Fruit fly (Drosophila melanogaster) whole organism, prepupa: ENCODE measurements around the gene CG2059.

Experiments used
- Blimp-1 ChIP-seq: fragments of 200-800 bp; sonication (Bioruptor generic); optimal IDR thresholded peaks from 3 replicates; lab custom pipeline; 2017; ENCODE audit warnings: missing biosample characterization, missing genetic modification characterization, mild to moderate bottlenecking, moderate library complexity, missing genetic modification reagents
- CG10631 ChIP-seq: fragments of 200-800 bp; sonication (Bioruptor generic); optimal IDR thresholded peaks from 2 replicates; lab custom pipeline; 2016; ENCODE audit warnings: missing biosample characterization, missing genetic modification characterization
- CG10669 ChIP-seq: fragments of 200-800 bp; sonication (Bioruptor generic); optimal IDR thresholded peaks from 3 replicates; lab custom pipeline; 2018; ENCODE audit warnings: missing biosample characterization, mild to moderate bottlenecking, missing genetic modification characterization, moderate library complexity
- CG11294 ChIP-seq: fragments of 200-800 bp; sonication (Bioruptor generic); IDR thresholded peaks from 2 replicates; pipeline ENCODE4 v1.3.6; 2022; ENCODE audit warnings: missing biosample characterization, missing genetic modification characterization
- CG15336 ChIP-seq: fragments of 200-800 bp; sonication (Bioruptor generic); IDR thresholded peaks from 2 replicates; pipeline ENCODE4 v1.3.6; 2022; ENCODE audit warnings: missing biosample characterization, missing genetic modification characterization
- CG1621 ChIP-seq: fragments of 200-800 bp; sonication (Bioruptor generic); optimal IDR thresholded peaks from 3 replicates; lab custom pipeline; 2018; ENCODE audit warnings: missing biosample characterization, mild to moderate bottlenecking, missing genetic modification characterization
- CG16779 ChIP-seq: fragments of 200-800 bp; sonication (Bioruptor generic); optimal IDR thresholded peaks from 3 replicates; lab custom pipeline; 2017; ENCODE audit warnings: missing biosample characterization, mild to moderate bottlenecking, missing genetic modification characterization
- CG3032 ChIP-seq: fragments of 200-800 bp; optimal IDR thresholded peaks from 2 replicates; lab custom pipeline; 2019; ENCODE audit warnings: missing biosample characterization, mild to moderate bottlenecking, missing genetic modification characterization, moderate library complexity
- CG34406 ChIP-seq: fragments of 200-800 bp; sonication (Bioruptor generic); optimal IDR thresholded peaks from 3 replicates; lab custom pipeline; 2016; ENCODE audit warnings: missing biosample characterization, missing genetic modification characterization
- CG3919 ChIP-seq: fragments of 200-800 bp; sonication (Bioruptor generic); optimal IDR thresholded peaks from 3 replicates; lab custom pipeline; 2016; ENCODE audit warnings: missing biosample characterization, missing genetic modification characterization
- CG4318 ChIP-seq: fragments of 200-800 bp; sonication (Bioruptor generic); optimal IDR thresholded peaks from 3 replicates; lab custom pipeline; 2017; ENCODE audit warnings: missing biosample characterization, mild to moderate bottlenecking, missing genetic modification characterization
- CG6163 ChIP-seq: fragments of 200-800 bp; sonication (Bioruptor generic); IDR thresholded peaks from 3 replicates; pipeline ENCODE4 v1.3.6; 2022; ENCODE audit warnings: missing biosample characterization, missing genetic modification characterization
- CG6276 ChIP-seq: fragments of 200-800 bp; sonication (Bioruptor generic); optimal IDR thresholded peaks from 2 replicates; lab custom pipeline; 2017; ENCODE audit warnings: missing biosample characterization, mild to moderate bottlenecking, missing genetic modification characterization
- CG6792 ChIP-seq: fragments of 200-800 bp; sonication (Bioruptor generic); optimal IDR thresholded peaks from 3 replicates; lab custom pipeline; 2016; ENCODE audit warnings: missing biosample characterization, missing genetic modification characterization
- CG6808 ChIP-seq: fragments of 200-800 bp; sonication (Bioruptor generic); optimal IDR thresholded peaks from 3 replicates; lab custom pipeline; 2017; ENCODE audit warnings: missing biosample characterization, missing genetic modification characterization, mild to moderate bottlenecking, moderate library complexity, missing genetic modification reagents
- CG7368 ChIP-seq: fragments of 200-800 bp; sonication (Bioruptor generic); optimal IDR thresholded peaks from 3 replicates; lab custom pipeline; 2016; ENCODE audit warnings: missing biosample characterization, missing genetic modification characterization
- CG8319 ChIP-seq: fragments of 200-800 bp; sonication (Bioruptor generic); optimal IDR thresholded peaks from 3 replicates; lab custom pipeline; 2016; ENCODE audit warnings: missing biosample characterization, missing genetic modification characterization
- CG8632 ChIP-seq: fragments of 200-800 bp; sonication (Bioruptor generic); optimal IDR thresholded peaks from 3 replicates; lab custom pipeline; 2016; ENCODE audit warnings: missing biosample characterization, missing genetic modification characterization
- CG9139 ChIP-seq: fragments of 200-800 bp; sonication (Bioruptor generic); optimal IDR thresholded peaks from 3 replicates; lab custom pipeline; 2017; ENCODE audit warnings: missing biosample characterization, mild to moderate bottlenecking, missing genetic modification characterization
- Eip75B ChIP-seq: fragments of 200-800 bp; sonication (Bioruptor generic); optimal IDR thresholded peaks from 3 replicates; lab custom pipeline; 2016; ENCODE audit warnings: missing biosample characterization, missing genetic modification characterization
- Eip93F ChIP-seq: fragments of 200-800 bp; sonication (Bioruptor generic); optimal IDR thresholded peaks from 2 replicates; lab custom pipeline; 2016; ENCODE audit warnings: missing biosample characterization, mild to moderate bottlenecking, missing genetic modification characterization
- Ets21C ChIP-seq: fragments of 200-800 bp; sonication (Bioruptor generic); optimal IDR thresholded peaks from 3 replicates; lab custom pipeline; 2016; ENCODE audit warnings: missing biosample characterization, missing genetic modification characterization
- Gug ChIP-seq: fragments of 200-800 bp; sonication (Bioruptor generic); IDR thresholded peaks from 2 replicates; pipeline ENCODE4 v1.3.6; 2022; ENCODE audit warnings: missing biosample characterization, missing genetic modification characterization
- Hr38 ChIP-seq: sonication (Bioruptor generic); optimal IDR thresholded peaks from 2 replicates; lab custom pipeline; 2016; ENCODE audit warnings: missing biosample characterization, missing genetic modification characterization
- Hr39 ChIP-seq: fragments of 200-800 bp; sonication (Bioruptor generic); optimal IDR thresholded peaks from 2 replicates; lab custom pipeline; 2016; ENCODE audit warnings: missing biosample characterization, missing genetic modification characterization
- Hr4 ChIP-seq: fragments of 200-800 bp; sonication (Bioruptor generic); optimal IDR thresholded peaks from 3 replicates; lab custom pipeline; 2016; ENCODE audit warnings: missing biosample characterization, missing genetic modification characterization
- Lpt ChIP-seq: fragments of 200-800 bp; sonication (Bioruptor generic); optimal IDR thresholded peaks from 3 replicates; lab custom pipeline; 2016; ENCODE audit warnings: missing biosample characterization, missing genetic modification characterization
- Met ChIP-seq: fragments of 200-800 bp; sonication (Bioruptor generic); optimal IDR thresholded peaks from 3 replicates; lab custom pipeline; 2016; ENCODE audit warnings: missing biosample characterization, missing genetic modification characterization
- OdsH ChIP-seq: fragments of 200-800 bp; sonication (Bioruptor generic); optimal IDR thresholded peaks from 3 replicates; lab custom pipeline; 2016; ENCODE audit warnings: missing biosample characterization, missing genetic modification characterization
- Smox ChIP-seq: fragments of 200-800 bp; sonication (Bioruptor generic); optimal IDR thresholded peaks from 3 replicates; lab custom pipeline; 2016; ENCODE audit warnings: missing biosample characterization, missing genetic modification characterization
- Sox102F ChIP-seq: fragments of 200-800 bp; sonication (Bioruptor generic); optimal IDR thresholded peaks from 2 replicates; lab custom pipeline; 2016; ENCODE audit warnings: missing biosample characterization, mild to moderate bottlenecking, missing genetic modification characterization
- achi ChIP-seq: fragments of 200-800 bp; sonication (Bioruptor generic); optimal IDR thresholded peaks from 3 replicates; lab custom pipeline; 2016; ENCODE audit warnings: missing biosample characterization, missing genetic modification characterization
- cyc ChIP-seq: fragments of 200-800 bp; sonication (Bioruptor generic); optimal IDR thresholded peaks from 3 replicates; lab custom pipeline; 2016; ENCODE audit warnings: missing biosample characterization, missing genetic modification characterization
- dac ChIP-seq: fragments of 200-800 bp; sonication (Bioruptor generic); optimal IDR thresholded peaks from 2 replicates; lab custom pipeline; 2017; ENCODE audit warnings: missing biosample characterization, mild to moderate bottlenecking, missing genetic modification characterization
- dsx ChIP-seq: fragments of 200-800 bp; optimal IDR thresholded peaks from 3 replicates; lab custom pipeline; 2019; ENCODE audit warnings: missing biosample characterization, mild to moderate bottlenecking, missing genetic modification characterization, moderate library complexity; ENCODE audit not compliant: poor library complexity, severe bottlenecking
- fd59A ChIP-seq: fragments of 200-800 bp; sonication (Bioruptor generic); optimal IDR thresholded peaks from 2 replicates; lab custom pipeline; 2017; ENCODE audit warnings: missing biosample characterization, mild to moderate bottlenecking, missing genetic modification characterization, missing genetic modification reagents
- fd85E ChIP-seq: fragments of 200-800 bp; sonication (Bioruptor generic); optimal IDR thresholded peaks from 3 replicates; lab custom pipeline; 2016; ENCODE audit warnings: missing biosample characterization, missing genetic modification characterization
- fkh ChIP-seq: fragments of 200-800 bp; sonication (Bioruptor generic); optimal IDR thresholded peaks from 3 replicates; lab custom pipeline; 2017; ENCODE audit warnings: missing biosample characterization, mild to moderate bottlenecking, missing genetic modification characterization, moderate library complexity
- pdm3 ChIP-seq: fragments of 200-800 bp; sonication (Bioruptor generic); optimal IDR thresholded peaks from 3 replicates; lab custom pipeline; 2016; ENCODE audit warnings: missing biosample characterization, missing genetic modification characterization
- salr ChIP-seq, 2 experiments: fragments of 200-800 bp; sonication (Bioruptor generic); optimal IDR thresholded peaks; 3 replicates each; lab custom pipeline; 2016 to 2018; ENCODE audit warnings: missing biosample characterization in 2 of 2, missing genetic modification characterization in 2 of 2, mild to moderate bottlenecking in 1 of 2
- svp ChIP-seq: fragments of 200-800 bp; sonication (Bioruptor generic); peaks from one replicate; lab custom pipeline; 2016; ENCODE audit warnings: missing biosample characterization, missing genetic modification characterization
- topi ChIP-seq: fragments of 200-800 bp; sonication (Bioruptor generic); optimal IDR thresholded peaks from 3 replicates; lab custom pipeline; 2016; ENCODE audit warnings: missing biosample characterization, missing genetic modification characterization
- vri ChIP-seq: fragments of 200-800 bp; sonication (Bioruptor generic); optimal IDR thresholded peaks from 3 replicates; lab custom pipeline; 2016; ENCODE audit warnings: missing biosample characterization, mild to moderate bottlenecking, missing genetic modification characterization

The CG2059 gene

dm6 chrX:7300356-7300721, 14.2 kb downstream of the CG2059 start (continued):
- peak; percentile 40 for TF ChIP-seq CG9139 (GFP tag; lab: Kevin White, UChicago)
- no peak for TF ChIP-seq Hr38 (GFP tag; lab: Kevin White, UChicago)
- TF ChIP-seq Eip93F (GFP tag; lab: Kevin White, UChicago) = no peak
- peak; percentile 8 for TF ChIP-seq CG34406 (GFP tag; lab: Kevin White, UChicago)
- TF ChIP-seq pdm3 (GFP tag; lab: Kevin White, UChicago) = peak; percentile 48
- TF ChIP-seq salr (GFP tag; optimal IDR thresholded peaks at IDR 0.05; lab: Kevin White, UChicago) = peak in 1 of 2 experiments; percentile 39
- TF ChIP-seq fd85E (GFP tag; lab: Kevin White, UChicago) = no peak
- TF ChIP-seq Ets21C (GFP tag; lab: Kevin White, UChicago) = peak; percentile 12
- TF ChIP-seq Smox = no peak
- TF ChIP-seq CG6792 (GFP tag; lab: Kevin White, UChicago) = peak; percentile 13
- TF ChIP-seq Hr4 (GFP tag; lab: Kevin White, UChicago) = peak; percentile 15
- peak; percentile 10 for TF ChIP-seq CG10631 (GFP tag; lab: Kevin White, UChicago)
- TF ChIP-seq Hr39 (GFP tag; lab: Kevin White, UChicago) = peak; percentile 25
- TF ChIP-seq CG4318 (GFP tag; lab: Kevin White, UChicago) = no peak
- peak; percentile 11 for TF ChIP-seq CG6276 (GFP tag; lab: Kevin White, UChicago)
- TF ChIP-seq achi (GFP tag; lab: Kevin White, UChicago) = no peak
- TF ChIP-seq vri = no peak
- peak; percentile 29 for TF ChIP-seq CG6808 (GFP tag; lab: Kevin White, UChicago)

DNA sequence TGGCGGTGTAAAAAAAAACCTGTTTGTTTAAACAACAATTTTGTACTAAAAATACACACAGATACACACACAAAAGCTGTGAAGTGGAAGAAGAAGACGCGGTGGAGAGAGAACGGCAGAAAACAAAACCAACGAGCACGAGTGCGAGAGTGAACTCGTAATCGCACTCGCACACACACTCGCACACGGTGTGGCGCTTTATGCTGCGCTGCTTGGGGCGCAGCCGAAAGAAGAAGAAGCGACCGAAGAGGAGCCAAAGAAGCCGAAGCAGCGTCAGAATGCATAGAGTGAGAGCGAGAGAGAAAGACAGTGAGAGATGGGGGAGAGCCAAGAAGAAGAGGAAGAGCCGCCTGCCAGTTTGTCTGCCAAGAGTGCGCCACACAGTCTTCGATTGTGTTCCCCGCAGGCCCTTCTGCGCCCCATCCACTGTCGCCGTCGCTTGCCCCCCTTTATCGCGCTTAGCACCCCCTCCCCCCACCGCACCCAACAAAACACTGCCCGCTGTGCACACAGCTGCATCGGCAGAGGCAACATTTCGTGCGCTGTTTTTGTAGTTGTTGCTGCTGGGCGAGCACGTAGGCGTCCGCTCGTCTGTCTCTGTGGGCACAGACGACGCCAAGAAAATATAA, 14.7 kb downstream of the CG2059 start:
- TF ChIP-seq Eip93F (GFP tag; lab: Kevin White, UChicago) = peak; percentile 46
- no peak for TF ChIP-seq topi (GFP tag; lab: Kevin White, UChicago)
- TF ChIP-seq dac = no peak
- TF ChIP-seq salr (GFP tag; optimal IDR thresholded peaks at IDR 0.05; lab: Kevin White, UChicago) = no peak
- no peak for TF ChIP-seq Eip75B (GFP tag; lab: Kevin White, UChicago)
- TF ChIP-seq svp (GFP tag; lab: Kevin White, UChicago) = peak; percentile 44
- TF ChIP-seq fd59A = peak; percentile 3
- peak; percentile 15 for TF ChIP-seq vri
- peak; percentile 44 for TF ChIP-seq fkh (GFP tag; lab: Kevin White, UChicago)
- TF ChIP-seq CG34406 (GFP tag; lab: Kevin White, UChicago) = no peak
- TF ChIP-seq CG3032 (tag; lab: Kevin White, UChicago) = no peak
- TF ChIP-seq CG6163 (GFP tag; lab: Robert Waterston, UW) = peak; percentile 51
- peak; percentile 33 for TF ChIP-seq Gug (GFP tag; lab: Robert Waterston, UW)
- no peak for TF ChIP-seq CG16779 (tag; lab: Kevin White, UChicago)
- TF ChIP-seq Blimp-1 (GFP tag; lab: Kevin White, UChicago) = no peak
- TF ChIP-seq CG8319 = no peak
- TF ChIP-seq CG1621 (tag; lab: Kevin White, UChicago) = no peak
- no peak for TF ChIP-seq Hr4 (GFP tag; lab: Kevin White, UChicago)
- TF ChIP-seq CG4318 (GFP tag; lab: Kevin White, UChicago) = no peak
- TF ChIP-seq dsx (GFP tag; lab: Kevin White, UChicago) = no peak
- TF ChIP-seq Lpt = peak; percentile 69
- no peak for TF ChIP-seq CG3919 (GFP tag; lab: Kevin White, UChicago)

DNA sequence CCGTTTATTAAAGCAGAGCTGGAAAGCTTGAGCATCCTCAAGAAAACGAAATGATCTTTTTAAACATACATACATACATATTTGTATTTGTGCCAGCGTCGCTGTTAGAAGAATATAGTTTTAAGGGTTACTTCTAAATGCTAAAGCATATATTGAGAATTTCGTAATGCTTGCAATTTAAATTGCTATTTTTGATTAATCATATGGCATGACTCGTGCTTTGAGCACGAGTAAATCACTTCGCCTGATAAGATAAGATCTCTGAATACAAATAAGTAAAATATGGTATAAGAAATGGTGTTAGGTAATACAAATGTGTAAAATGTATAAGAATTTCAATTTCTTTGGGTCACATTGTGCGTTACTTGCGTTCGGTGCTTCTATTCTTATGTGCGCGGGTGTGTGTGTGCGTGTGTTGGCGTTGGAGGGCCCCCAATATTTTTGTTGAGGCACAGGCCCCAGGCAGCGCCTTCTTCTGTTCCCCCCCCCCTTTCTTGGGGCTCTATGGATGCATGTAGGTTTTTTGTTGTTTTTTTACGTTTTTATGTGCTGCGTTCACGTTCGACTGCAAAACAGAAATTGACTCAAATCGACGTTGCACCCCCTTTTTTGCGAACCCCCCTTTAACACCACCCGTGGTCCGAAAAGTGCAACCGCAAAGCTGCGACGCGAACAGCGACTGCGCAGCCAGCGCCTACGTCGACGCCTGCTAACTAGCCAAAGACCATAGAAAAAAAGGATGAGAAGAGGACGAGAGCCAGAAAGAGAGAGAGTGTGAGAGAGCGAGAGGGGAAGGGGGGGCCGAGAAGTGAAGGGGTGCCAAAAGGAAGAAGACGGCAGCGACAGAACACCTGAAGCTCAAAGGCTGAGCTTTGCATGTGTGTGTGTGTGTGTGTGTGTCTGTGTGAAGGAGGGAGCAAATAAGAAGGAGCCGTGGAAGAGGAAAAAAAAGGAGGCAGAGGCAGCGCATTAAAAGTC, 15.5 kb downstream of the CG2059 start:
- peak; percentile 83 for TF ChIP-seq Met (GFP tag; lab: Kevin White, UChicago)
- TF ChIP-seq Lpt = peak; percentile 0
- peak; percentile 52 for TF ChIP-seq Blimp-1 (GFP tag; lab: Kevin White, UChicago)
- peak; percentile 76 for TF ChIP-seq Hr39 (GFP tag; lab: Kevin White, UChicago)
- peak; percentile 81 for TF ChIP-seq OdsH (GFP tag; lab: Kevin White, UChicago)
- TF ChIP-seq CG4318 (GFP tag; lab: Kevin White, UChicago) = peak; percentile 79
- 0 out of 2 replicates have a peak, but pooled peaks have one; percentile 38 for TF ChIP-seq CG11294 (GFP tag; lab: Robert Waterston, UW)
- TF ChIP-seq svp (GFP tag; lab: Kevin White, UChicago) = peak; percentile 78
- TF ChIP-seq CG6163 (GFP tag; lab: Robert Waterston, UW) = peak; percentile 86
- TF ChIP-seq cyc (GFP tag; lab: Kevin White, UChicago) = peak; percentile 78
- TF ChIP-seq Eip93F (GFP tag; lab: Kevin White, UChicago) = peak; percentile 74
- peak; percentile 88 for TF ChIP-seq CG6276 (GFP tag; lab: Kevin White, UChicago)
- TF ChIP-seq CG6792 (GFP tag; lab: Kevin White, UChicago) = peak; percentile 69
- TF ChIP-seq Sox102F = peak; percentile 63
- peak; percentile 58 for TF ChIP-seq CG7368 (GFP tag; lab: Kevin White, UChicago)
- peak; percentile 62 for TF ChIP-seq CG15336 (GFP tag; lab: Robert Waterston, UW)
- TF ChIP-seq CG10669 = peak; percentile 73
- peak; percentile 38 for TF ChIP-seq dsx (GFP tag; lab: Kevin White, UChicago)
- peak; percentile 75 for TF ChIP-seq CG3032 (tag; lab: Kevin White, UChicago)
- TF ChIP-seq CG8632 = peak; percentile 69
